Worm (Caenorhabditis elegans): ENCODE results near the gene top-2.

top-2 gene

DNA sequence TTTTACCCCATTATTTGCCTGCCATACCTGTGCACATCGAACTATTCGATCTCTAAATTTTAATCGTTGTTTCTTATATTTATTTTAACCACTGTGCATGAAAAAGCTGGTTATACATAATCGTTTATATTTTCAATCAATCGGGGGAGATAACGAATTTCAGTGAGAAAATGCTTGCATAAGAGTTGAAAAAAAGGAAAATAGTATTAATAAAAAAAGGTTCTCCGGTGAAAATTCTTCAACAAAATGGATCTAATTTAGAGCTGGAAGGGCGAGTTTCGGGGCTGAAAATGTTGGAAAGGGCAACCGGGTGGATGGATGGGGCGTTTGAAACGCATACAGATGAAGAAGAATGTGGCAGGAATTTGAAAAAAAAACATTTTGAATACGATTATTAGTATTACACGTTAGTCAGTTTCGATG lies 42.6 kb downstream of the top-2 start (continued):
- no peak for TF ChIP-seq hlh-12 (tag; optimal IDR thresholded peaks at IDR 0.05)
- peak; percentile 52 for TF ChIP-seq zim-3 (tag; optimal IDR thresholded peaks at IDR 0.05)

DNA sequence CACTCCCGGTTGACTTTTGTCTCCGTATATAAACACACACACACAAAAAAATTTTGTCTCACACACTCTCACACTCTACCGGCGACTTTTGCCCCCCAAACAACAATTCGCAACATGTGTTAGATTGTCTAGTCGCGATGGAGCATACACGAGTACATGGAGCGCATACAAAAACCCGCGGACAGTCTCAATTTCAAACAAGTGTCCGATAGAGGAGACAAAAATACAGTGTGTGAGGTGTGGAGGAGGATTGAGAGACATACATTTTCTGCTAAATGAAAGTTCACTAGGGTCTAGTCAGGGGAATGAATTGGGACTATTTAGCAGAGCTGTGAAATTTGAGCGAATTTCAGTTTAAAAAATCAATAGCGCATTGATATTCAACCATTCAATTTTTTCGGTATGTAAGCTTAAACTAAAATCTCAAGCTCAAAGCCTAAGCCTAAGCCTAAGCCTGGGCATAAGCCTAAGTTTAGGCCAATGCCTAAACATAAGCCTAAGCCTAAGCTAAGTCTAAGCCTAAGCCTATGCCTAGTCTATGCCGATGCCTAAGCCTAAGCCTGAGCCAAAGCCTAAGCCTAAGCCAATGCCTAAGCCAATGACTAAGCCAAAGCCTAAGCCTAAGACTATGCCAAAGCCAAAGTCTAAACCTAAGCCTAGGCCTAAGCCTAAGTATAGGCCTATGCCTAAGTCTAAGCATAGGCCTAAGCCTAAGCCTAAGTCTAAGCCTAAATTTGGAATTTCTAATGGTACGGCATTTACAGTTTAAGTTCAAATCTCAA lies 48.0 kb downstream of the top-2 start:
- TF ChIP-seq let-526 (GFP tag; IDR thresholded peaks at IDR 0.05) (0 out of 2 replicates have a peak, but pooled peaks have one; percentile 10), lag-1 (GFP tag; IDR thresholded peaks at IDR 0.05) (no peak), nhr-120 (GFP tag; IDR thresholded peaks at IDR 0.05) (no peak)

DNA sequence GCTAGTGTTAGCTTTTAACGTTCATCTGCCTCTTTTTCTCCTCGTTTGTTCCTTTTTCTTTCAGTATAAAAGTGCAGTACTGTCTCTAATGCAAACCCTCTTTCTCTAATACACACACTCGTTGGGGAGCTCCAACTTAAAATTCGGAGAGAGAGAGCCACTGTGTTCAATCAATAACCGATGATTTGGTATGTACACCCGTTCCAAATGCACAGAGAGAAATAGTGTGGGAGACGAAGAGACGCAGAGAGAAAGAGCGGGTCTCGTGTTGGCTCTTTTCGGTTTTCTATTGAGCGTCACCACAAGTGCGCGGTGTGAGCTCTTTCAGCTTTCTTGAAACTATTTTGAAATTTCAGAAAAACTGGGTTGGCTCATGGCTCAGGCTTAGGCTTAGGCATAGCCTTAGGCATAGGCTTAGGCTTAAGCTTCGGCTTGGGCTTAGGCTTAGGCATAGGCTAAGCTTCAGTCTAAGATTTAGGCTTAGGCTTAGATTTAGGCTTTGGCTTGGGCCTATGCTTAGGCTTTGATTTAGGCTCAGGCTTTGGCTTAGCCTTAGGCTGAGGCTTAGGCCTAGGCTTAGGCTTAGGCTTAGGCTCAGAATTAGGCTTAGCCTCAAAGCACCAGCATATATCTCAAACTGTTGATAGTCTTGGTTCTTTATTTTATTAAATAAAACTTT lies 48.8 kb downstream of the top-2 start:
- TF ChIP-seq hmg-1.2 (GFP tag; IDR thresholded peaks at IDR 0.05) (peak; percentile 83), nhr-80 (tag; optimal IDR thresholded peaks at IDR 0.05) (no peak), hsf-1 (GFP tag; IDR thresholded peaks at IDR 0.05) (0 out of 2 replicates have a peak, but pooled peaks have one; percentile 37), B0336.3 (GFP tag; IDR thresholded peaks at IDR 0.05) (no peak), him-1 (tag; optimal IDR thresholded peaks at IDR 0.05) (no peak)

DNA sequence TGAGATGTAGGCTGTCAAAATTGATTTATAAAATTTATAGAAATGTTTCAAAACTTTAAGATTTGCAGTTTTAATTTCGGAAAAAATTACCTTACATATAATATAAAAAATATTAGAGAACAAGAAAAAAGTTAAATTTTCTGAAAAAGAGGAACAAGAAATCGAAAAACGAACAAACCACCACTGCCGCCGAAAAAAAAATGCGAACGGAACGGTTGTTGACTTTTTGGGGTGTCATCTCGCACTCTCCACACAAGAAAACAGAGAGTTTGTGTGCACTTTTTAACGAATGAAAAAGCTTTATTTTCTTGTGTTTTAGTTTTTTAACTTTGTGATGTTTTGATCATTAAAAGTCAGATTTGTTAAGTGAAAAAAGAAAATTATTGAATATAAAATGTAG lies 50.3 kb downstream of the top-2 start:
- no peak for TF ChIP-seq rcor-1 (GFP tag; IDR thresholded peaks at IDR 0.05)

DNA sequence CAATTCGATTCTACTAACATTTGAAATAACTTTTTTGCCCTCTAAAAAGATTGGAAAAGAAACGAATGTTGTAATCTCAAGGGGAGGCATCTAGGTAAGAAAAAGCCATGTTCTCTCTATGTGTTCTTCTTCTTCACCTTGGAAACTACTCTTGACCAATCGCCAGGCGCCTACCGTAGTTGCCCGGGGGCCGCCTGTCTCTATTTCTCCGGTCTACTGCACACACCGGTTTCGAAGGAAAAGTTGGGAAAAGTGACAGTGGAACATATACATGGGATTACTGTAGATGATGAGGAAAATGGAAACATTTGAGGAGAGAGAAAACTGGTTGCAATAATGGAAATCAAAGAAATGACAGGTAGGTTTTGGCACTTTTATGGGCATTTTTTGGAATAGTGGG lies 51.6 kb downstream of the top-2 start:
- TF ChIP-seq nfyb-1 (GFP tag; IDR thresholded peaks at IDR 0.05) (peak; percentile 73; the same call in 1 of the 2 replicates), die-1 (tag; optimal IDR thresholded peaks at IDR 0.05) (no peak)

DNA sequence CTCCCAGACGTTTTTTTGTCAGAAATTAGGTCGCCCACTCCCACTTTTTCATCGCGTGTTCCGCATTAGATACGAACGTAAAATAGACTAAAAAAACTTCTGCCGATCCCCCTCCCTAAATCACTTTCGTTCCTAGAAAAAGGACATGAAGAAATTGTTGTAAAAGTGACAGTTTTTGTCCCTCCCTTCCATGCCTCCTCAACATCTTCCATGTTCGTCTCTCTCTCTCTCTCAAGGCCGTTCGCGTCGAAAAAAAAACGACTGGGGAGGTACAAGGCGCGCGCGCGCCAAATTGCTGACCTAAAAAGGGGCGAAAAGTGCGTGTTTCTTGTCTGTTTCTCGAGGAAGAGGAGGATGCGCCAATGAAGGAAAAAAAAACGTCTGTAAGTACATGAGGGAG lies 53.8 kb downstream of the top-2 start:
- TF ChIP-seq ztf-6 (GFP tag; IDR thresholded peaks at IDR 0.05), result no peak
- TF ChIP-seq F39B2.1 (GFP tag; IDR thresholded peaks at IDR 0.05), result no peak
- no peak for TF ChIP-seq ztf-26 (tag; optimal IDR thresholded peaks at IDR 0.05)
- TF ChIP-seq ceh-27 (GFP tag; optimal IDR thresholded peaks at IDR 0.05), result peak; percentile 13
- TF ChIP-seq lin-40 (tag; optimal IDR thresholded peaks at IDR 0.05), result no peak
- no peak for TF ChIP-seq sptf-2 (GFP tag; optimal IDR thresholded peaks at IDR 0.05)
- TF ChIP-seq let-526 (GFP tag; IDR thresholded peaks at IDR 0.05), result no peak
- no peak for TF ChIP-seq cebp-1 (GFP tag; IDR thresholded peaks at IDR 0.05)
- TF ChIP-seq cebp-1 (tag; optimal IDR thresholded peaks at IDR 0.05), result no peak
- TF ChIP-seq nfya-1 (tag; optimal IDR thresholded peaks at IDR 0.05; ENCODE audit: borderline replicate concordance, insufficient read depth), result no peak
- no peak for TF ChIP-seq mes-4 (tag; optimal IDR thresholded peaks at IDR 0.05)
- TF ChIP-seq F37B4.10 (GFP tag; IDR thresholded peaks at IDR 0.05), result no peak
- TF ChIP-seq hlh-26 (GFP tag; conservative IDR thresholded peaks at IDR 0.05), result no peak
- TF ChIP-seq snpc-3.4 (tag; optimal IDR thresholded peaks at IDR 0.05), result no peak
- no peak for TF ChIP-seq zim-3 (tag; optimal IDR thresholded peaks at IDR 0.05)
- TF ChIP-seq egrh-3 (GFP tag; IDR thresholded peaks at IDR 0.05), result 0 out of 2 replicates have a peak, but pooled peaks have one; percentile 29
- TF ChIP-seq Y53G8AR.9 (GFP tag; conservative IDR thresholded peaks at IDR 0.05), result no peak
- TF ChIP-seq ztf-28 (GFP tag; IDR thresholded peaks at IDR 0.05), result no peak
- TF ChIP-seq efl-1 (GFP tag; optimal IDR thresholded peaks at IDR 0.05), result peak; percentile 38
- no peak for TF ChIP-seq die-1 (tag; optimal IDR thresholded peaks at IDR 0.05)
- TF ChIP-seq nhr-80 (tag; optimal IDR thresholded peaks at IDR 0.05), result no peak
- TF ChIP-seq nhr-90 (tag; optimal IDR thresholded peaks at IDR 0.05), result no peak
- TF ChIP-seq bed-1 (GFP tag; IDR thresholded peaks at IDR 0.05), result no peak
- TF ChIP-seq T26A5.8 (tag; optimal IDR thresholded peaks at IDR 0.05), result no peak
- TF ChIP-seq sea-2 (GFP tag; IDR thresholded peaks at IDR 0.05), result no peak
- no peak for TF ChIP-seq ceh-79 (tag; optimal IDR thresholded peaks at IDR 0.05)
- TF ChIP-seq ceh-100 (GFP tag; IDR thresholded peaks at IDR 0.05), result no peak
- no peak for TF ChIP-seq aptf-2 (GFP tag; conservative IDR thresholded peaks at IDR 0.05)
- TF ChIP-seq zfh-2 (GFP tag; conservative IDR thresholded peaks at IDR 0.05), result peak; percentile 42; the same call in 1 of the 2 replicates

All from whole organism, young adult.